Fruit fly (Drosophila melanogaster) S2 (cell line): ENCODE data around the gene CG4045.

ENCODE experiments used
- CG8478 ChIP-seq: fragments of >200 bp; optimal IDR thresholded peaks from 2 replicates; lab custom pipeline; 2018
- CTCF ChIP-seq, 2 experiments: fragments of >200 bp; optimal IDR thresholded peaks; 2 replicates each; lab custom pipeline; 2018

DNA sequence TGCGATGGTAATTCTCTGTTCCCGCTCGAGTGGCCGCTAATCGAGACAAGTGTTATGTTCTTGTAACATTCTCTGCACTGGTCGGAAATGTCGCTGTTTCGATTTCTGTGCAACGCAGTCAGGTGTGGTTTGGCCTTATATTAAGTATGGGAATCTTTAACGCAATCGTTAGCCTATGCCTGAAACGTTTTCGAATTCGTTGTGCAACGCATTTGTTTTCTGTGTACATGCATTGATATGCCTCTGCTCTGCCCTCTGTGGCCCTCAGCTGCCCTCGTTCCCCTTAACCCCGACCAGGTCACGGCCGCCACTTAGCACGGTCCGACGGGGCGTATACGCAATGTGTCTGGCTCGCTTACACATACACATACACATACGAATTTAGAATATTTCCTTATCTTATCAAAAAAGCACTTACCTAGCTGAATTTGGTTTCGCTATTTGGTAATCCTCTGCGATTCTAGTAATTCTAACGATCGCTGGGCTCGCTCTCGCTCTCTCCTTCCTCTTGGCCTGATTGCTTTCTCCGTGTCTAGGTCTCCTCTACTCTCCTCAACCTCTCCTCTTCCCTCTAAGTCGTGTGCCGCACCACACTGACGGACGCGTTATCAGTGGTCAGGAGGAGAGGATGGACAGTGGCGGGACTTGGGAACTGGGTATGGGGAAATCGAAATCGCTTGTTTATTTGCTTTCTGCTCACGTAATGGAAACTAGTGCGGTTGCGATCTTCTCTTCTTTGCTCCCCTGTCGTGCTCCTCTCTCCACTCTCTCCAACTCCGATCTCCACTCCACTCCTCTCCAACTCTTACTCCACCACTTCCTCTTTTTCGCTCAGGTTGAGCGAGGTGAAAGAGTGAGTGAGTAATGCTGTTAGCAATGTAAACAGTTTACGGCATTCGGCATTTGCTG, 26.7 kb downstream of the CG4045 start:
- TF ChIP-seq CTCF (optimal IDR thresholded peaks at IDR 0.05; lab: Kevin White, UChicago) (no peak), CG8478 (lab: Kevin White, UChicago) (no peak)
